Worm (Caenorhabditis elegans) whole organism, young adult: ENCODE results near the gene lem-2.

Experiments
- F37B4.10 ChIP-seq: fragments of 200-800 bp; sonication (Bioruptor generic); IDR thresholded peaks from 2 replicates; pipeline ENCODE4 v1.3.6; 2022; ENCODE audit warnings: missing genetic modification characterization, missing compliant biosample characterization
- F39B2.1 ChIP-seq: fragments of 200-800 bp; sonication (Bioruptor generic); IDR thresholded peaks from 2 replicates; pipeline ENCODE4 v1.3.6; 2022; ENCODE audit warnings: missing genetic modification reagents, missing genetic modification characterization, missing compliant biosample characterization
- F52B5.7 ChIP-seq: sonication (generic microtip); optimal IDR thresholded peaks from 2 replicates; lab custom pipeline; 2016; ENCODE audit warnings: mild to moderate bottlenecking, missing genetic modification characterization, missing compliant biosample characterization
- F57A8.1 ChIP-seq: fragments of 200-800 bp; sonication (Bioruptor generic); optimal IDR thresholded peaks from 2 replicates; lab custom pipeline; 2018; ENCODE audit warnings: mild to moderate bottlenecking, missing genetic modification characterization, moderate library complexity, missing compliant biosample characterization
- K11D2.4 ChIP-seq: fragments of 200-800 bp; sonication (Bioruptor generic); IDR thresholded peaks from 2 replicates; pipeline ENCODE4 v1.3.6; 2022; ENCODE audit warnings: missing genetic modification reagents, missing genetic modification characterization, missing compliant biosample characterization
- Y53F4B.3 ChIP-seq: fragments of 200-800 bp; sonication (Bioruptor generic); IDR thresholded peaks from 2 replicates; pipeline ENCODE4 v1.3.6; 2022; ENCODE audit warnings: missing genetic modification reagents, missing genetic modification characterization, missing compliant biosample characterization
- Y79H2A.3 ChIP-seq: fragments of 200-800 bp; sonication (Bioruptor generic); conservative IDR thresholded peaks from 2 replicates; pipeline ENCODE4 v1.3.6; 2022; ENCODE audit warnings: missing genetic modification reagents, missing genetic modification characterization, missing compliant biosample characterization
- aptf-2 ChIP-seq: fragments of 200-800 bp; sonication (Bioruptor generic); conservative IDR thresholded peaks from 2 replicates; pipeline ENCODE4 v1.3.6; 2022; ENCODE audit warnings: missing genetic modification reagents, missing genetic modification characterization, missing compliant biosample characterization
- atf-7 ChIP-seq: sonication (generic microtip); optimal IDR thresholded peaks from 2 replicates; lab custom pipeline; 2017; ENCODE audit warnings: mild to moderate bottlenecking, missing genetic modification characterization, missing compliant biosample characterization
- attf-3 ChIP-seq: fragments of 200-800 bp; sonication (Bioruptor generic); conservative IDR thresholded peaks from 2 replicates; pipeline ENCODE4 v1.3.6; 2022; ENCODE audit warnings: missing genetic modification reagents, missing genetic modification characterization, missing compliant biosample characterization
- bed-1 ChIP-seq: fragments of 200-800 bp; sonication (Bioruptor generic); IDR thresholded peaks from 2 replicates; pipeline ENCODE4 v1.3.6; 2022; ENCODE audit warnings: missing genetic modification reagents, missing genetic modification characterization, missing compliant biosample characterization
- bed-2 ChIP-seq: fragments of 200-800 bp; sonication (Bioruptor generic); IDR thresholded peaks from 2 replicates; pipeline ENCODE4 v1.3.6; 2022; ENCODE audit warnings: missing genetic modification reagents, missing genetic modification characterization, missing compliant biosample characterization
- ccch-3 ChIP-seq: fragments of 200-800 bp; sonication (Bioruptor generic); optimal IDR thresholded peaks from 2 replicates; lab custom pipeline; 2018; ENCODE audit warnings: mild to moderate bottlenecking, missing genetic modification characterization, missing compliant biosample characterization
- chd-7 ChIP-seq: sonication (generic microtip); optimal IDR thresholded peaks from 2 replicates; lab custom pipeline; 2016; ENCODE audit warnings: mild to moderate bottlenecking, missing genetic modification characterization, moderate library complexity, missing compliant biosample characterization
- die-1 ChIP-seq: sonication (generic microtip); optimal IDR thresholded peaks from 2 replicates; lab custom pipeline; 2016; ENCODE audit warnings: missing genotype, mild to moderate bottlenecking, missing genetic modification characterization, missing compliant biosample characterization
- dox-1 ChIP-seq: fragments of 200-800 bp; sonication (Bioruptor generic); IDR thresholded peaks from 2 replicates; pipeline ENCODE4 v1.3.6; 2022; ENCODE audit warnings: missing genetic modification reagents, missing genetic modification characterization, missing compliant biosample characterization
- egrh-3 ChIP-seq: fragments of 200-800 bp; sonication (Bioruptor generic); IDR thresholded peaks from 2 replicates; pipeline ENCODE4 v1.3.6; 2022; ENCODE audit warnings: missing genetic modification reagents, missing genetic modification characterization, missing compliant biosample characterization
- lag-1 ChIP-seq: fragments of 200-800 bp; sonication (Bioruptor generic); IDR thresholded peaks from 2 replicates; pipeline ENCODE4 v1.3.6; 2022; ENCODE audit warnings: missing genetic modification reagents, missing genetic modification characterization, missing compliant biosample characterization
- lir-1 ChIP-seq: fragments of 200-800 bp; sonication (Bioruptor generic); conservative IDR thresholded peaks from 2 replicates; pipeline ENCODE4 v1.3.6; 2022; ENCODE audit warnings: missing genetic modification reagents, missing genetic modification characterization, missing compliant biosample characterization
- lsy-27 ChIP-seq: sonication (generic microtip); optimal IDR thresholded peaks from 2 replicates; lab custom pipeline; 2017; ENCODE audit warnings: missing genetic modification characterization, mild to moderate bottlenecking, missing compliant biosample characterization, antibody characterized with exemption, missing genotype, borderline replicate concordance; ENCODE audit not compliant: insufficient read depth
- madf-10 ChIP-seq: sonication (generic microtip); optimal IDR thresholded peaks from 2 replicates; lab custom pipeline; 2016; ENCODE audit warnings: mild to moderate bottlenecking, missing genetic modification characterization, missing compliant biosample characterization
- madf-3 ChIP-seq: fragments of 200-800 bp; sonication (Bioruptor generic); IDR thresholded peaks from 2 replicates; pipeline ENCODE4 v1.3.6; 2022; ENCODE audit warnings: missing genetic modification reagents, missing genetic modification characterization, missing compliant biosample characterization
- madf-8 ChIP-seq: fragments of 200-800 bp; sonication (Bioruptor generic); conservative IDR thresholded peaks from 2 replicates; pipeline ENCODE4 v1.3.6; 2022; ENCODE audit warnings: missing genetic modification reagents, missing genetic modification characterization, missing compliant biosample characterization
- nfya-1 ChIP-seq: sonication (generic microtip); optimal IDR thresholded peaks from 2 replicates; lab custom pipeline; 2017; ENCODE audit warnings: antibody characterized with exemption, missing compliant biosample characterization, missing genetic modification characterization, borderline replicate concordance; ENCODE audit not compliant: insufficient read depth
- nfyb-1 ChIP-seq: fragments of 200-800 bp; sonication (Bioruptor generic); IDR thresholded peaks from 2 replicates; pipeline ENCODE4 v1.3.6; 2022; ENCODE audit warnings: missing genetic modification reagents, missing genetic modification characterization, missing compliant biosample characterization
- nhr-27 ChIP-seq: fragments of 200-800 bp; sonication (Bioruptor generic); optimal IDR thresholded peaks from 2 replicates; lab custom pipeline; 2018; ENCODE audit warnings: mild to moderate bottlenecking, missing genetic modification characterization, moderate library complexity, missing compliant biosample characterization
- nhr-80 ChIP-seq: sonication (generic microtip); optimal IDR thresholded peaks from 2 replicates; lab custom pipeline; 2016; ENCODE audit warnings: missing genetic modification characterization, missing compliant biosample characterization
- pha-4 ChIP-seq: fragments of 150-350 bp; sonication (generic microtip); optimal IDR thresholded peaks from 2 replicates; lab custom pipeline; 2014; ENCODE audit warnings: missing biosample characterization, missing genetic modification reagents, missing genetic modification characterization
- rcor-1 ChIP-seq: fragments of 200-800 bp; sonication (Bioruptor generic); IDR thresholded peaks from 2 replicates; pipeline ENCODE4 v1.3.6; 2022; ENCODE audit warnings: missing genetic modification reagents, missing genetic modification characterization, missing compliant biosample characterization
- rec-8 ChIP-seq, 2 experiments: sonication (generic microtip); optimal IDR thresholded peaks; 2 replicates each; lab custom pipeline; 2016; ENCODE audit warnings: mild to moderate bottlenecking in 2 of 2, missing genetic modification characterization in 2 of 2, missing genetic modification reagents in 2 of 2, missing genotype in 2 of 2, missing biosample characterization in 1 of 2, missing compliant biosample characterization in 1 of 2, moderate library complexity in 1 of 2
- sea-2 ChIP-seq: fragments of 200-800 bp; sonication (Bioruptor generic); IDR thresholded peaks from 2 replicates; pipeline ENCODE4 v1.3.6; 2022; ENCODE audit warnings: missing genetic modification characterization, missing compliant biosample characterization
- snpc-1.3 ChIP-seq: sonication (generic microtip); optimal IDR thresholded peaks from 2 replicates; lab custom pipeline; 2017; ENCODE audit warnings: missing genetic modification characterization, mild to moderate bottlenecking, missing compliant biosample characterization, antibody characterized with exemption, moderate library complexity, missing genotype, missing genetic modification reagents; ENCODE audit not compliant: insufficient read depth
- snpc-3.4 ChIP-seq: sonication (generic microtip); optimal IDR thresholded peaks from 2 replicates; lab custom pipeline; 2017; ENCODE audit warnings: missing genetic modification characterization, mild to moderate bottlenecking, missing compliant biosample characterization, antibody characterized with exemption, moderate library complexity, missing genotype, missing genetic modification reagents
- snpc-4 ChIP-seq, 5 experiments: fragments of 150-350 bp in 1 of 5; sonication (generic microtip) in 4 of 5; optimal IDR thresholded peaks; 2 replicates each; lab custom pipeline; 2014 to 2018; ENCODE audit warnings: missing genetic modification characterization in 5 of 5, missing biosample characterization in 3 of 5, antibody characterized with exemption in 2 of 5, mild to moderate bottlenecking in 2 of 5, missing compliant biosample characterization in 2 of 5, missing genotype in 2 of 5, moderate library complexity in 2 of 5, missing genetic modification reagents in 1 of 5
- tlf-1 ChIP-seq: fragments of 200-800 bp; sonication (Bioruptor generic); optimal IDR thresholded peaks from 2 replicates; lab custom pipeline; 2018; ENCODE audit warnings: mild to moderate bottlenecking, missing genetic modification characterization, missing compliant biosample characterization
- unc-130 ChIP-seq: sonication (generic microtip); optimal IDR thresholded peaks from 2 replicates; lab custom pipeline; 2016; ENCODE audit warnings: missing genetic modification reagents, missing genetic modification characterization, missing compliant biosample characterization
- zfh-2 ChIP-seq: fragments of 200-800 bp; sonication (Bioruptor generic); conservative IDR thresholded peaks from 2 replicates; pipeline ENCODE4 v1.3.6; 2022; ENCODE audit warnings: missing genetic modification reagents, missing genetic modification characterization, missing compliant biosample characterization
- ztf-22 ChIP-seq: fragments of 200-800 bp; sonication (Bioruptor generic); optimal IDR thresholded peaks from 2 replicates; lab custom pipeline; 2018; ENCODE audit warnings: mild to moderate bottlenecking, missing genetic modification characterization, moderate library complexity, missing compliant biosample characterization
- ztf-3 ChIP-seq: fragments of 200-800 bp; sonication (Bioruptor generic); optimal IDR thresholded peaks from 2 replicates; lab custom pipeline; 2018; ENCODE audit warnings: mild to moderate bottlenecking, missing genetic modification characterization, missing compliant biosample characterization

The lem-2 gene

DNA sequence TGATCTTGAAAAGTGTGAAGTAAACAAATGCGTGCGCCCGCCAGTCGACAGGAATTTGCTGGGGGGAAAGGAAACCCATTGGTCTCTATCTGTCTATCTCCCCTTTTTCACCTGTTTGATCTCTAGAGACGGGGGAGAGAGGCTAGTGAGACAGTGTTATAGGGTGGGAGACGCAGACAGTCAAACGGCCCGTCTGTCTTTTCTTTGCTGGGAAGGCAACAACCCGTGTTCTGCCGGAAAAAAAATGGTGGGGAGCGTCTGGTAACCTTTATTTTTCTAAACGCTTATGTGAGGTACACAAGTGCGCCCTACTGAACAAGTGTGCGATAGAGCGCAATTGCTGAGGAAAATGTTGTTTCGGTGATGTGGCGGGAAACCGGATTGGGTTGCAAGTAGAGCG, 12.7 kb upstream of the lem-2 start (continued):
- TF ChIP-seq ztf-22 (peak; percentile 13), die-1 (tag; lab: Kevin White, UChicago) (peak; percentile 37), unc-130 (GFP tag; lab: Kevin White, UChicago) (no peak), lsy-27 (tag; lab: Kevin White, UChicago) (no peak), sea-2 (GFP tag; lab: Robert Waterston, UW) (no peak), Y53F4B.3 (GFP tag; lab: Robert Waterston, UW) (no peak), tlf-1 (no peak), rcor-1 (GFP tag; lab: Robert Waterston, UW) (no peak), bed-2 (GFP tag; lab: Robert Waterston, UW) (no peak), snpc-1.3 (tag; lab: Kevin White, UChicago) (no peak), dox-1 (GFP tag; lab: Robert Waterston, UW) (peak; percentile 82), atf-7 (peak; percentile 48), lag-1 (GFP tag; lab: Robert Waterston, UW) (no peak), madf-8 (GFP tag; lab: Robert Waterston, UW) (no peak), snpc-3.4 (tag; lab: Kevin White, UChicago) (no peak), F37B4.10 (GFP tag; lab: Robert Waterston, UW) (no peak), bed-1 (GFP tag; lab: Robert Waterston, UW) (no peak), lir-1 (GFP tag; lab: Robert Waterston, UW) (no peak), egrh-3 (GFP tag; lab: Robert Waterston, UW) (peak; percentile 51; the same call in 1 of the 2 replicates), aptf-2 (GFP tag; lab: Robert Waterston, UW) (0 out of 2 replicates have a peak, but pooled peaks have one; percentile 36), attf-3 (no peak), nfyb-1 (GFP tag; lab: Robert Waterston, UW) (peak; percentile 69), ccch-3 (GFP tag; lab: Kevin White, UChicago) (no peak), F57A8.1 (GFP tag; lab: Kevin White, UChicago) (no peak), ztf-3 (no peak), madf-10 (tag; lab: Kevin White, UChicago) (peak; percentile 13), rec-8 (tag; optimal IDR thresholded peaks at IDR 0.05; lab: Kevin White, UChicago) (no peak), chd-7 (tag; lab: Kevin White, UChicago) (peak; percentile 72)

DNA sequence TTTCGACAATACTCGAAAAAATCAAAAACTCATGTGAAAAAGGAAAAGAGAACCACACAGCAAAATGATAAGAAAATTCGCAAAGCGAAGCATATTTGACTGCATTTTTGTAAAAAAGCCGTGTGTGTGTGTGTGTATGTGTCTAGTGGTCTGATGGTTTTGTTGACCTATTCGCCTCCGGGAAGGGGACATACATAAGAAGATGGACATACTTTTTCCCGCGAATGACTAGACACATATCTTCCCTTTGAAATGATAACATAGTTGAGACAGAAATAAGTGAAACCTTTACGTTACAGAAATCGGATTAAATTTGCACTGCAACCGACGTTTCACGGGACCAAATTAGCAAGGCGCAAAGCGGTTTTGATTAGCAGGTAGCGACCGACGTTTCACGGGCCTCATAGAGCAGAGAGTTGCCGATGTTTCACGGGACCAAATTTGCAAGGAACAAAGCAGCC, 11.7 kb upstream of the lem-2 start:
- TF ChIP-seq Y79H2A.3 (no peak), F52B5.7 (tag; lab: Kevin White, UChicago) (no peak), lag-1 (GFP tag; lab: Robert Waterston, UW) (no peak), snpc-3.4 (tag; lab: Kevin White, UChicago) (no peak), nfya-1 (no peak), K11D2.4 (GFP tag; lab: Robert Waterston, UW) (no peak), nhr-27 (tag; lab: Kevin White, UChicago) (no peak), zfh-2 (no peak), nhr-80 (peak; percentile 50), snpc-4 (GFP tag; optimal IDR thresholded peaks at IDR 0.05; lab: Kevin White, UChicago) (no peak), snpc-4 (tag; optimal IDR thresholded peaks at IDR 0.05; lab: Kevin White, UChicago) (peak in 3 of 4 experiments; percentile 56 to 77 (median 63)), pha-4 (no peak), madf-3 (no peak), F39B2.1 (GFP tag; lab: Robert Waterston, UW) (no peak)
- TF ChIP-seq, all 124 proteins: peak for 2
